Worm (Caenorhabditis elegans): ENCODE measurements around the gene enu-3.5.

Gene enu-3.5

DNA sequence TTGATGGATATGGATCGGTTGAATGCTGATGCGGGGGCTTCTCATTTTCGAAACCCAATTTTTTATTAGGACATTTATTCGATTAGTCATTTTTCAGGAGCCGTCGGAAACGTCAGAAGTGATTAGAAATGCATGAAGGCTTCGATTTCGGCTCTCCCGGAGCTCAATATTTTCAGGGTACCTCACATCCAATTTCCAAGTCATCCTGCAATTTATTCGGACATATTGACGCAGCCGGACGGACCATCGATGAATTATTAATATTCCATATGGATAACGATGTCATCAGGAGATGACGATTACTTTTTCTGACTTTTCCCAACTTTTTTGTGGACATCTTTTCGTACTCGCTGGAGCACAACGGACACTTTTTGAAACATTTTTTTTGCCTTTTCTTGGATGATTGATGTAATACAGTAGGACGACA lies 28.6 kb downstream of the enu-3.5 start (continued):
- TF ChIP-seq fkh-4 (tag; optimal IDR thresholded peaks at IDR 0.05; ENCODE audit: borderline replicate concordance) (no peak), pag-3 (tag; optimal IDR thresholded peaks at IDR 0.05; ENCODE audit: borderline replicate concordance, insufficient read depth) (no peak), efl-3 (GFP tag; optimal IDR thresholded peaks at IDR 0.05) (no peak), elt-2 (tag; optimal IDR thresholded peaks at IDR 0.05) (no peak), rnt-1 (tag; optimal IDR thresholded peaks at IDR 0.05) (peak; percentile 2), C16A3.4 (tag; optimal IDR thresholded peaks at IDR 0.05) (no peak), ceh-8 (GFP tag; optimal IDR thresholded peaks at IDR 0.05) (no peak), nhr-85 (tag) (peak; percentile 78), lin-13 (GFP tag; optimal IDR thresholded peaks at IDR 0.05) (peak; percentile 30), ces-1 (GFP tag; optimal IDR thresholded peaks at IDR 0.05) (no peak), nhr-84 (tag; optimal IDR thresholded peaks at IDR 0.05) (no peak), lsy-2 (tag; optimal IDR thresholded peaks at IDR 0.05) (peak; percentile 2 to 66), ceh-88 (GFP tag; IDR thresholded peaks at IDR 0.05) (no peak), hlh-4 (tag; optimal IDR thresholded peaks at IDR 0.05) (no peak), isw-1 (GFP tag; IDR thresholded peaks at IDR 0.05) (no peak), nhr-28 (tag; optimal IDR thresholded peaks at IDR 0.05) (no peak), C34B4.2 (tag; optimal IDR thresholded peaks at IDR 0.05) (no peak), vab-15 (tag; optimal IDR thresholded peaks at IDR 0.05) (no peak), swsn-7 (tag; optimal IDR thresholded peaks at IDR 0.05) (peak; percentile 38), ceh-63 (GFP tag; optimal IDR thresholded peaks at IDR 0.05) (no peak), nhr-20 (tag; optimal IDR thresholded peaks at IDR 0.05) (peak; percentile 16), ztf-4 (tag; optimal IDR thresholded peaks at IDR 0.05) (no peak), ceh-82 (tag; optimal IDR thresholded peaks at IDR 0.05) (no peak), jun-1 (tag; optimal IDR thresholded peaks at IDR 0.05) (no peak), egl-27 (tag; optimal IDR thresholded peaks at IDR 0.05) (no peak), unc-130 (tag; optimal IDR thresholded peaks at IDR 0.05) (no peak), nhr-71 (tag; optimal IDR thresholded peaks at IDR 0.05) (peak; percentile 62), sox-4 (tag; optimal IDR thresholded peaks at IDR 0.05) (no peak), aly-2 (tag; optimal IDR thresholded peaks at IDR 0.05) (no peak), pqm-1 (tag; optimal IDR thresholded peaks at IDR 0.05) (no peak), xbp-1 (tag; optimal IDR thresholded peaks at IDR 0.05) (no peak), zip-4 (GFP tag; optimal IDR thresholded peaks at IDR 0.05) (peak; percentile 22), elt-3 (tag; optimal IDR thresholded peaks at IDR 0.05) (no peak), unc-30 (tag; optimal IDR thresholded peaks at IDR 0.05) (no peak), ets-5 (GFP tag; IDR thresholded peaks at IDR 0.05) (no peak), mep-1 (tag; optimal IDR thresholded peaks at IDR 0.05) (no peak), aha-1 (tag; optimal IDR thresholded peaks at IDR 0.05) (no peak), lin-39 (tag; optimal IDR thresholded peaks at IDR 0.05) (no peak), nhr-47 (tag; optimal IDR thresholded peaks at IDR 0.05) (peak; percentile 48), ceh-90 (tag; optimal IDR thresholded peaks at IDR 0.05) (no peak), mef-2 (tag; optimal IDR thresholded peaks at IDR 0.05) (no peak), Y116A8C.19 (tag; optimal IDR thresholded peaks at IDR 0.05; ENCODE audit: borderline replicate concordance) (no peak)

DNA sequence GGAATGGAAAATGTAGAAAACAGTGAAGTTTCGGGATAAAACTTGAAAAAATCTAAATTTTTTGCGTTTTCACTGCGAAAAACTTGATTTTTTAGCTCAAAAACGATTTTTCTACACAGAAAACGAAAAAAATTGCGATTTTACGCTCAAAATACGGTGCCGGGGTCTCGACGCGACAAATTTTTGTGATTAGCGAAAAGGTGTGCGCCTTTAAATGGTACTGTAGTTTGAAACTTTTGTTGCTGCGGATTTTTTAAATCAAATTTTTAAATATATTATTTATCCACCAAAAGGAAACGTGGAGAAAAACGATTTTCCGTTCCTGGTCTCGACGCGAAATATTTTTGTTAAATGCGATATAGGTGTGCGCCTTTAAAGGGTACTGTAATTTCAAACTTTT lies 29.2 kb downstream of the enu-3.5 start:
- no peak for TF ChIP-seq lin-15B (tag; optimal IDR thresholded peaks at IDR 0.05)
- TF ChIP-seq nhr-77 (tag; optimal IDR thresholded peaks at IDR 0.05) = no peak
- TF ChIP-seq aly-2 (tag; optimal IDR thresholded peaks at IDR 0.05) = no peak
- no peak for TF ChIP-seq vab-15 (tag; optimal IDR thresholded peaks at IDR 0.05)
- TF ChIP-seq ceh-63 (GFP tag; optimal IDR thresholded peaks at IDR 0.05) = no peak
- no peak for TF ChIP-seq zip-4 (GFP tag; optimal IDR thresholded peaks at IDR 0.05)
- TF ChIP-seq mef-2 (tag; optimal IDR thresholded peaks at IDR 0.05) = no peak
- TF ChIP-seq skn-1 (tag; optimal IDR thresholded peaks at IDR 0.05) = no peak
- TF ChIP-seq ama-1 (optimal IDR thresholded peaks at IDR 0.05) = no peak
- no peak for TF ChIP-seq nhr-47 (tag; optimal IDR thresholded peaks at IDR 0.05)
- no peak for TF ChIP-seq fos-1 (tag; optimal IDR thresholded peaks at IDR 0.05)
- no peak for TF ChIP-seq nhr-84 (tag; optimal IDR thresholded peaks at IDR 0.05)
- TF ChIP-seq tbx-2 (tag; optimal IDR thresholded peaks at IDR 0.05) = no peak

Data from whole organism, L1 larva.